Fruit fly (Drosophila melanogaster): ENCODE data around the gene Ndc80.

dm6 chrX:13624334-13625079 lies 12.6 kb upstream of the Ndc80 start, which contains the start of the genes CG2691 and NFAT:
- TF ChIP-seq psq (optimal IDR thresholded peaks at IDR 0.05) (no peak), usp (GFP tag; optimal IDR thresholded peaks at IDR 0.05) (no peak), CG8478 (optimal IDR thresholded peaks at IDR 0.05) (no peak), EcR (GFP tag; optimal IDR thresholded peaks at IDR 0.05) (no peak), pan (optimal IDR thresholded peaks at IDR 0.05) (no peak), Dll (optimal IDR thresholded peaks at IDR 0.05) (no peak)
